Worm (Caenorhabditis elegans) whole organism, young adult: ENCODE data around the gene T28A8.6.
A peak's percentile ranks its signal among the peaks of the same experiment; 100 is the strongest.

Experiments used
- B0035.1 ChIP-seq: sonication (generic microtip); optimal IDR thresholded peaks from 2 replicates; lab custom pipeline; 2016; ENCODE audit warnings: missing genetic modification characterization, mild to moderate bottlenecking, missing compliant biosample characterization, missing genotype, missing genetic modification reagents
- B0336.3 ChIP-seq: fragments of 200-800 bp; sonication (Bioruptor generic); IDR thresholded peaks from 2 replicates; pipeline ENCODE4 v1.3.6; 2022; ENCODE audit warnings: missing genetic modification characterization, missing compliant biosample characterization
- C06A6.2 ChIP-seq: fragments of 200-800 bp; sonication (Bioruptor generic); conservative IDR thresholded peaks from 2 replicates; pipeline ENCODE4 v1.3.6; 2022; ENCODE audit warnings: missing genetic modification characterization, missing compliant biosample characterization
- C17E4.6 ChIP-seq: fragments of 200-800 bp; sonication (Bioruptor generic); IDR thresholded peaks from 2 replicates; pipeline ENCODE4 v1.3.6; 2022; ENCODE audit warnings: missing genetic modification reagents, missing genetic modification characterization, missing compliant biosample characterization
- F10E7.11 ChIP-seq: sonication (generic microtip); optimal IDR thresholded peaks from 2 replicates; lab custom pipeline; 2017; ENCODE audit warnings: mild to moderate bottlenecking, missing genetic modification characterization, moderate library complexity, missing compliant biosample characterization
- F22D6.2 ChIP-seq: sonication (generic microtip); optimal IDR thresholded peaks from 2 replicates; lab custom pipeline; 2016; ENCODE audit warnings: mild to moderate bottlenecking, missing genetic modification characterization, missing compliant biosample characterization
- F55B11.4 ChIP-seq: sonication (generic microtip); optimal IDR thresholded peaks from 2 replicates; lab custom pipeline; 2016; ENCODE audit warnings: missing compliant biosample characterization, missing genetic modification characterization, borderline replicate concordance; ENCODE audit not compliant: insufficient read depth
- Y53G8AR.9 ChIP-seq: fragments of 200-800 bp; sonication (Bioruptor generic); conservative IDR thresholded peaks from 2 replicates; pipeline ENCODE4 v1.3.6; 2022; ENCODE audit warnings: missing genetic modification reagents, missing genetic modification characterization, missing compliant biosample characterization
- Y79H2A.3 ChIP-seq: fragments of 200-800 bp; sonication (Bioruptor generic); conservative IDR thresholded peaks from 2 replicates; pipeline ENCODE4 v1.3.6; 2022; ENCODE audit warnings: missing genetic modification reagents, missing genetic modification characterization, missing compliant biosample characterization
- Y95B8A.8 ChIP-seq: fragments of 200-800 bp; sonication (Bioruptor generic); IDR thresholded peaks from 2 replicates; pipeline ENCODE4 v1.3.6; 2022; ENCODE audit warnings: missing genetic modification reagents, missing genetic modification characterization, missing compliant biosample characterization
- ZK185.1 ChIP-seq: sonication (generic microtip); optimal IDR thresholded peaks from 2 replicates; lab custom pipeline; 2016; ENCODE audit warnings: mild to moderate bottlenecking, missing genetic modification characterization, missing compliant biosample characterization; ENCODE audit not compliant: poor library complexity, severe bottlenecking
- akir-1 ChIP-seq: fragments of 200-800 bp; sonication (Bioruptor generic); optimal IDR thresholded peaks from 2 replicates; lab custom pipeline; 2018; ENCODE audit warnings: mild to moderate bottlenecking, missing genetic modification characterization, moderate library complexity, missing compliant biosample characterization
- aptf-3 ChIP-seq: fragments of 200-800 bp; sonication (Bioruptor generic); IDR thresholded peaks from 2 replicates; pipeline ENCODE4 v1.3.6; 2022; ENCODE audit warnings: missing genetic modification characterization, missing compliant biosample characterization
- bed-1 ChIP-seq: fragments of 200-800 bp; sonication (Bioruptor generic); IDR thresholded peaks from 2 replicates; pipeline ENCODE4 v1.3.6; 2022; ENCODE audit warnings: missing genetic modification reagents, missing genetic modification characterization, missing compliant biosample characterization
- cebp-2 ChIP-seq: fragments of 200-800 bp; sonication (Bioruptor generic); IDR thresholded peaks from 2 replicates; pipeline ENCODE4 v1.3.6; 2022; ENCODE audit warnings: missing genetic modification characterization, missing compliant biosample characterization
- ceh-58 ChIP-seq: fragments of 200-800 bp; sonication (Bioruptor generic); IDR thresholded peaks from 2 replicates; pipeline ENCODE4 v1.3.6; 2022; ENCODE audit warnings: missing genetic modification characterization, missing compliant biosample characterization
- ceh-91 ChIP-seq: fragments of 200-800 bp; sonication (Bioruptor generic); IDR thresholded peaks from 2 replicates; pipeline ENCODE4 v1.3.6; 2022; ENCODE audit warnings: missing genetic modification reagents, missing genetic modification characterization, missing compliant biosample characterization
- die-1 ChIP-seq: sonication (generic microtip); optimal IDR thresholded peaks from 2 replicates; lab custom pipeline; 2016; ENCODE audit warnings: missing genotype, mild to moderate bottlenecking, missing genetic modification characterization, missing compliant biosample characterization
- dpff-1 ChIP-seq: sonication (generic microtip); optimal IDR thresholded peaks from 2 replicates; lab custom pipeline; 2017; ENCODE audit warnings: mild to moderate bottlenecking, missing genetic modification characterization, missing compliant biosample characterization
- dpl-1 ChIP-seq: fragments of 150-350 bp; optimal IDR thresholded peaks from 2 replicates; lab custom pipeline; 2014; ENCODE audit warnings: missing biosample characterization, missing genetic modification reagents, missing genetic modification characterization
- efl-1 ChIP-seq: fragments of 150-350 bp; optimal IDR thresholded peaks from 2 replicates; lab custom pipeline; 2014; ENCODE audit warnings: missing biosample characterization, missing genetic modification reagents, missing genetic modification characterization
- hlh-26 ChIP-seq: fragments of 200-800 bp; sonication (Bioruptor generic); conservative IDR thresholded peaks from 2 replicates; pipeline ENCODE4 v1.3.6; 2022; ENCODE audit warnings: missing genetic modification reagents, missing genetic modification characterization, missing compliant biosample characterization
- lag-1 ChIP-seq: fragments of 200-800 bp; sonication (Bioruptor generic); IDR thresholded peaks from 2 replicates; pipeline ENCODE4 v1.3.6; 2022; ENCODE audit warnings: missing genetic modification reagents, missing genetic modification characterization, missing compliant biosample characterization
- let-526 ChIP-seq: fragments of 200-800 bp; sonication (Bioruptor generic); IDR thresholded peaks from 2 replicates; pipeline ENCODE4 v1.3.6; 2022; ENCODE audit warnings: missing genetic modification reagents, missing genetic modification characterization, missing compliant biosample characterization
- lin-35 ChIP-seq, 3 experiments: fragments of 150-350 bp in 2 of 3; sonication (generic microtip) in 1 of 3; optimal IDR thresholded peaks; 2 replicates each; lab custom pipeline; 2014 to 2018; ENCODE audit warnings: missing biosample characterization in 3 of 3, missing genetic modification characterization in 3 of 3, missing genetic modification reagents in 3 of 3
- lin-40 ChIP-seq: sonication (generic microtip); optimal IDR thresholded peaks from 2 replicates; lab custom pipeline; 2016; ENCODE audit warnings: missing genetic modification characterization, mild to moderate bottlenecking, missing compliant biosample characterization, missing genotype, missing genetic modification reagents
- lir-1 ChIP-seq: fragments of 200-800 bp; sonication (Bioruptor generic); conservative IDR thresholded peaks from 2 replicates; pipeline ENCODE4 v1.3.6; 2022; ENCODE audit warnings: missing genetic modification reagents, missing genetic modification characterization, missing compliant biosample characterization
- madf-3 ChIP-seq: fragments of 200-800 bp; sonication (Bioruptor generic); IDR thresholded peaks from 2 replicates; pipeline ENCODE4 v1.3.6; 2022; ENCODE audit warnings: missing genetic modification reagents, missing genetic modification characterization, missing compliant biosample characterization
- madf-6 ChIP-seq: fragments of 200-800 bp; sonication (Bioruptor generic); IDR thresholded peaks from 2 replicates; pipeline ENCODE4 v1.3.6; 2022; ENCODE audit warnings: missing genetic modification reagents, missing genetic modification characterization, missing compliant biosample characterization
- mcd-1 ChIP-seq: fragments of 200-800 bp; sonication (Bioruptor generic); IDR thresholded peaks from 2 replicates; pipeline ENCODE4 v1.3.6; 2022; ENCODE audit warnings: missing genetic modification reagents, missing genetic modification characterization, missing compliant biosample characterization
- nfya-1 ChIP-seq: sonication (generic microtip); optimal IDR thresholded peaks from 2 replicates; lab custom pipeline; 2017; ENCODE audit warnings: antibody characterized with exemption, missing compliant biosample characterization, missing genetic modification characterization, borderline replicate concordance; ENCODE audit not compliant: insufficient read depth
- sdz-38 ChIP-seq: sonication (generic microtip); optimal IDR thresholded peaks from 2 replicates; lab custom pipeline; 2016; ENCODE audit warnings: missing genotype, missing genetic modification characterization, missing compliant biosample characterization
- snpc-1.3 ChIP-seq: sonication (generic microtip); optimal IDR thresholded peaks from 2 replicates; lab custom pipeline; 2017; ENCODE audit warnings: missing genetic modification characterization, mild to moderate bottlenecking, missing compliant biosample characterization, antibody characterized with exemption, moderate library complexity, missing genotype, missing genetic modification reagents; ENCODE audit not compliant: insufficient read depth
- snpc-3.4 ChIP-seq: sonication (generic microtip); optimal IDR thresholded peaks from 2 replicates; lab custom pipeline; 2017; ENCODE audit warnings: missing genetic modification characterization, mild to moderate bottlenecking, missing compliant biosample characterization, antibody characterized with exemption, moderate library complexity, missing genotype, missing genetic modification reagents
- snpc-4 ChIP-seq, 5 experiments: fragments of 150-350 bp in 1 of 5; sonication (generic microtip) in 4 of 5; optimal IDR thresholded peaks; 2 replicates each; lab custom pipeline; 2014 to 2018; ENCODE audit warnings: missing genetic modification characterization in 5 of 5, missing biosample characterization in 3 of 5, antibody characterized with exemption in 2 of 5, mild to moderate bottlenecking in 2 of 5, missing compliant biosample characterization in 2 of 5, missing genotype in 2 of 5, moderate library complexity in 2 of 5, missing genetic modification reagents in 1 of 5
- sptf-2 ChIP-seq: fragments of 200-800 bp; sonication (Bioruptor generic); optimal IDR thresholded peaks from 2 replicates; lab custom pipeline; 2018; ENCODE audit warnings: mild to moderate bottlenecking, missing genetic modification characterization, missing compliant biosample characterization
- unc-62 ChIP-seq: fragments of 150-350 bp; optimal IDR thresholded peaks from 2 replicates; lab custom pipeline; 2014; ENCODE audit warnings: missing biosample characterization, missing genetic modification reagents, missing genetic modification characterization
- ztf-18 ChIP-seq: sonication (generic microtip); optimal IDR thresholded peaks from 2 replicates; lab custom pipeline; 2016; ENCODE audit warnings: missing genotype, mild to moderate bottlenecking, missing genetic modification characterization, missing compliant biosample characterization
- ztf-25 ChIP-seq: fragments of 200-800 bp; sonication (Bioruptor generic); IDR thresholded peaks from 2 replicates; pipeline ENCODE4 v1.3.6; 2022; ENCODE audit warnings: missing genetic modification reagents, missing genetic modification characterization, missing compliant biosample characterization
- ztf-3 ChIP-seq: fragments of 200-800 bp; sonication (Bioruptor generic); optimal IDR thresholded peaks from 2 replicates; lab custom pipeline; 2018; ENCODE audit warnings: mild to moderate bottlenecking, missing genetic modification characterization, missing compliant biosample characterization
- ztf-6 ChIP-seq: fragments of 200-800 bp; sonication (Bioruptor generic); IDR thresholded peaks from 2 replicates; pipeline ENCODE4 v1.3.6; 2022; ENCODE audit warnings: missing genetic modification reagents, missing genetic modification characterization, missing compliant biosample characterization

T28A8.6 gene

DNA sequence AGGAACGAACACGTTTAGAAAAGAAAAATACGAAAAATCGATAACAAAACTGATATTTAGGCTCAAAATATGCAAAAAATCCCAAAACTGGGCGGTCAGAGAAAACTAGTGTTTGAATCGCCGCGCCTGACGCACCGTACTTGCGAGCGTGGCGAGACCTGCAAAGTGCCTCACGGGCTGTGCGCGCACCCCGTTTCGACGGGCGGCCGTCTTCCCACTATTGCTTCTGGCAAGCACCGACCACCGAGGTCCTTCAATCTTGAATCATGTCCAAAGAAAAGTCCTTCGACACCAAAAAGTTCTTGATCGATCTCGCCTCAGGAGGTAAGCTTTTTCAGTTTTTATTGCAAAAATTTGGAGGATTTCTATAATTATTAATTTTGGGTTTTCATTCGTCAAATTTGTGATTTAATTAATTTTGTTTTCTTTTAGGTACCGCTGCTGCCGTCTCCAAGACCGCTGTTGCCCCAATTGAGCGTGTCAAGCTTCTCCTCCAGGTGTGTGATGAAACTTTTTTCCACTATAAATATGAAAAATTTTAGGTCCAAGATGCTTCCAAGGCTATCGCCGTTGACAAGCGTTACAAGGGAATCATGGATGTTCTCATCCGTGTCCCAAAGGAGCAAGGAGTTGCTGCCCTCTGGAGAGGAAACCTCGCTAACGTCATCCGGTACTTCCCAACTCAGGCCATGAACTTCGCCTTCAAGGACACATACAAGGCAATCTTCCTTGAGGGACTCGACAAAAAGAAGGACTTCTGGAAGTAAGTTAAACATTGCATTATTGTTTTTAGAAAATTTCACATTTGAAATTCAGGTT is 35.8 kb upstream of the T28A8.6 start, which contains the start of gene ant-1.1 (continued):
- TF ChIP-seq unc-62 (GFP tag; lab: Kevin White, UChicago) = no peak
- no peak for TF ChIP-seq cebp-2 (GFP tag; lab: Robert Waterston, UW)
- TF ChIP-seq sptf-2 (GFP tag; lab: Kevin White, UChicago) = peak; percentile 22
- peak; percentile 81 for TF ChIP-seq C06A6.2 (GFP tag; lab: Robert Waterston, UW)
- TF ChIP-seq F10E7.11 (tag; lab: Kevin White, UChicago) = no peak
- no peak for TF ChIP-seq ztf-3 (GFP tag; lab: Kevin White, UChicago)
- peak; percentile 88 for TF ChIP-seq lir-1 (GFP tag; lab: Robert Waterston, UW)
- TF ChIP-seq snpc-3.4 = peak; percentile 77
- TF ChIP-seq F55B11.4 (tag; lab: Kevin White, UChicago) = no peak
- peak; percentile 72; the same call in 1 of the 2 replicates for TF ChIP-seq B0336.3 (GFP tag; lab: Robert Waterston, UW)
- TF ChIP-seq C17E4.6 (GFP tag; lab: Robert Waterston, UW) = peak; percentile 79; the same call in 1 of the 2 replicates
- peak; percentile 1 for TF ChIP-seq B0035.1 (tag; lab: Kevin White, UChicago)
- no peak for TF ChIP-seq bed-1
- TF ChIP-seq Y53G8AR.9 (GFP tag; lab: Robert Waterston, UW) = peak; percentile 95
- TF ChIP-seq ztf-25 = 0 out of 2 replicates have a peak, but pooled peaks have one; percentile 24
- peak; percentile 35 for TF ChIP-seq die-1

DNA sequence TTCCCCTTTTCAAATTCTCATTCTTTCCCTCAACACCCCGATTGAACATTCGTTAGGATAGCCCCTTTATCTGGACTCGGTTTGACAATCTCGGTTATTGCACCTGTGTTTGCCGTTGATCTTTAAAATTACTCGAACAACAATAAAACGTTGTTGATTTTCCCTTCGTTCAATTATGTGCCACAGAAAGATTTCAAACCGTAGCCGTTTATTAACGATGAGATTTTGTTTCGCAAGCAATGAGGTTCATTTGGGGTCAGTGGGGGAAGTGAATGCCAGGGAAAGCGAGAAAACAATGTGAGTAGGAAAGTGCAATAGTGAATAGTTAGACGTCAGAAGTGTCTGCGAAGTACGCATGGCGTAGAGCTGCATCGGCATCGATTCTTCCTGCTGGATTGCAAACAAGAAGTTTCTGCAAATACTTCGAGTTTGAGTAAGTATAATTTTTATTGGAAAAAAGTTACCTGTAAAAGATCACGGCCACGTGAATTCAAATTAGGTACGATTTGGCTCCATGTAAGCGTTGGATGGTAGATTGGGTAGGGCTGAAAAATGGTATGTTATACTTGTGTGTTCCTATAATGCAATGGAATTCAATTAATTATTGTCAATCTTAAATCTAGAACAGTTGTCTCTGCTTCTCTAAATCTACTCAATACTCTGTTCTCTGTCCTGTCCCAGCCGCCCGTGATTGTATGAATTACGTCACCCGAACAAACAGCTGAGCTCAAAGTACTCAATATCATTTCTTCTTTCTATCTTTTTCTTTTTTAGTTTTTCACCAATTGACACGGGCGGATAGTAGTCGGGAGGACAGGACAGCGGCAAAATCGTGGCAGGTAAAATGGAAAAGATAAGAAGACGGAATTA is 34.3 kb upstream of the T28A8.6 start, which contains the start of gene kel-3:
kel-3 (plus strand) TSS at position 328 of the 870 bp plus-strand sequence.
- peak; percentile 95 for TF ChIP-seq Y79H2A.3 (GFP tag; lab: Robert Waterston, UW)
- peak; percentile 66 for TF ChIP-seq ZK185.1
- TF ChIP-seq let-526 (GFP tag; lab: Robert Waterston, UW) = peak; percentile 82
- TF ChIP-seq dpl-1 = no peak
- peak; percentile 85 for TF ChIP-seq ztf-18 (tag; lab: Kevin White, UChicago)
- no peak for TF ChIP-seq snpc-4 (GFP tag; optimal IDR thresholded peaks at IDR 0.05; lab: Kevin White, UChicago)
- TF ChIP-seq snpc-4 (tag; optimal IDR thresholded peaks at IDR 0.05; lab: Kevin White, UChicago) = peak in 3 of 4 experiments; percentile 51 to 79 (median 56)
- no peak for TF ChIP-seq akir-1 (GFP tag; lab: Kevin White, UChicago)
- no peak for TF ChIP-seq hlh-26 (GFP tag; lab: Robert Waterston, UW)
- TF ChIP-seq ceh-58 = peak; percentile 89; the same call in 1 of the 2 replicates
- peak in 2 of 3 experiments; percentile 62 to 89 for TF ChIP-seq lin-35 (GFP tag; optimal IDR thresholded peaks at IDR 0.05; lab: Kevin White, UChicago)
- TF ChIP-seq F22D6.2 = peak; percentile 27
- TF ChIP-seq madf-3 (GFP tag; lab: Robert Waterston, UW) = peak; percentile 87
- peak; percentile 85 for TF ChIP-seq madf-6 (GFP tag; lab: Robert Waterston, UW)
- no peak for TF ChIP-seq F55B11.4 (tag; lab: Kevin White, UChicago)
- TF ChIP-seq F10E7.11 (tag; lab: Kevin White, UChicago) = peak; percentile 97
- no peak for TF ChIP-seq sdz-38 (tag; lab: Kevin White, UChicago)
- peak; percentile 73 for TF ChIP-seq C06A6.2 (GFP tag; lab: Robert Waterston, UW)
- TF ChIP-seq dpff-1 (tag; lab: Kevin White, UChicago) = peak; percentile 98
- peak; percentile 74 for TF ChIP-seq mcd-1 (GFP tag; lab: Robert Waterston, UW)
- no peak for TF ChIP-seq nfya-1 (tag; lab: Kevin White, UChicago)
- peak; percentile 90 for TF ChIP-seq Y95B8A.8 (GFP tag; lab: Robert Waterston, UW)
- no peak for TF ChIP-seq unc-62 (GFP tag; lab: Kevin White, UChicago)
- TF ChIP-seq lin-40 (tag; lab: Kevin White, UChicago) = peak; percentile 51
- TF ChIP-seq ceh-91 (GFP tag; lab: Robert Waterston, UW) = no peak
- peak; percentile 40 for TF ChIP-seq efl-1 (GFP tag; lab: Kevin White, UChicago)
- no peak; the same call in 1 of the 2 replicates for TF ChIP-seq ztf-6 (GFP tag; lab: Robert Waterston, UW)
- no peak for TF ChIP-seq lag-1 (GFP tag; lab: Robert Waterston, UW)
- TF ChIP-seq Y53G8AR.9 (GFP tag; lab: Robert Waterston, UW) = peak; percentile 97
- no peak for TF ChIP-seq lir-1 (GFP tag; lab: Robert Waterston, UW)
- peak; percentile 90 for TF ChIP-seq snpc-1.3 (tag; lab: Kevin White, UChicago)
- peak; percentile 75 for TF ChIP-seq aptf-3 (GFP tag; lab: Robert Waterston, UW)
